In genomic region chr2L:10615889-10616288, dm6 we compare ENCODE assay signal across 2 fruit fly cellular contexts.
A peak's percentile ranks its signal among the peaks of the same experiment; 100 is the strongest.
TF ChIP-seq lines count a peak whose summit lies in the region.

No protein-coding gene starts in this region.

TF ChIP-seq in whole organism, embryonic, 481 proteins besides CTCF, POLR2A, EP300 and RAD21 (continued from another document):
- TF ChIP-seq CG11504 (tag; optimal IDR thresholded peaks at IDR 0.05; lab: Kevin White, UChicago) (peak; percentile 5), Med (GFP tag; lab: Kevin White, UChicago) (peak; percentile 0), Oaz (GFP tag; IDR thresholded peaks at IDR 0.05; lab: Robert Waterston, UW) (no peak), toy (GFP tag; IDR thresholded peaks at IDR 0.05; lab: Robert Waterston, UW) (no peak), CG15011 (GFP tag; optimal IDR thresholded peaks at IDR 0.05; lab: Kevin White, UChicago) (no peak), Drgx (GFP tag; IDR thresholded peaks at IDR 0.05; lab: Robert Waterston, UW) (peak; percentile 51), bigmax (GFP tag; optimal IDR thresholded peaks at IDR 0.05; lab: Kevin White, UChicago) (no peak), tx (GFP tag; optimal IDR thresholded peaks at IDR 0.05; lab: Kevin White, UChicago) (no peak), CG2202 (tag; optimal IDR thresholded peaks at IDR 0.05; lab: Kevin White, UChicago) (no peak), wdn (GFP tag; IDR thresholded peaks at IDR 0.05; lab: Robert Waterston, UW) (no peak), Bgb (GFP tag; IDR thresholded peaks at IDR 0.05; lab: Robert Waterston, UW; ENCODE audit: partially characterized antibody) (no peak), al (GFP tag; IDR thresholded peaks at IDR 0.05; lab: Robert Waterston, UW) (no peak), CG7963 (GFP tag; IDR thresholded peaks at IDR 0.05; lab: Robert Waterston, UW; ENCODE audit: partially characterized antibody) (no peak), CG2678 (tag; optimal IDR thresholded peaks at IDR 0.05; lab: Kevin White, UChicago) (peak; percentile 35), CG8924 (tag; optimal IDR thresholded peaks at IDR 0.05; lab: Kevin White, UChicago) (peak; percentile 1), CG3281 (GFP tag; optimal IDR thresholded peaks at IDR 0.05; lab: Kevin White, UChicago) (no peak), CG11695 (GFP tag; IDR thresholded peaks at IDR 0.05; lab: Robert Waterston, UW) (peak; percentile 29; the same call in 1 of the 3 replicates), Oli (tag; optimal IDR thresholded peaks at IDR 0.05; lab: Kevin White, UChicago) (peak; percentile 35), HHEX (GFP tag; optimal IDR thresholded peaks at IDR 0.05; lab: Kevin White, UChicago) (no peak), Gsc (GFP tag; IDR thresholded peaks at IDR 0.05; lab: Robert Waterston, UW) (no peak), zfh1 (GFP tag; IDR thresholded peaks at IDR 0.05; lab: Robert Waterston, UW) (no peak), CG15073 (GFP tag; optimal IDR thresholded peaks at IDR 0.05; lab: Kevin White, UChicago) (no peak), HLH54F (GFP tag; optimal IDR thresholded peaks at IDR 0.05; lab: Kevin White, UChicago) (no peak), Hmr (GFP tag; optimal IDR thresholded peaks at IDR 0.05; lab: Kevin White, UChicago) (peak; percentile 8), Side (GFP tag; optimal IDR thresholded peaks at IDR 0.05; lab: Kevin White, UChicago) (no peak), CG13624 (GFP tag; optimal IDR thresholded peaks at IDR 0.05; lab: Kevin White, UChicago) (no peak), HLHmδ (GFP tag; optimal IDR thresholded peaks at IDR 0.05; lab: Kevin White, UChicago) (no peak), so (GFP tag; IDR thresholded peaks at IDR 0.05; lab: Robert Waterston, UW) (0 out of 3 replicates have a peak, but pooled peaks have one; percentile 25), CHES-1-like (GFP tag; optimal IDR thresholded peaks at IDR 0.05; lab: Kevin White, UChicago) (no peak), CG8765 (GFP tag; IDR thresholded peaks at IDR 0.05; lab: Robert Waterston, UW) (no peak), twi (tag; optimal IDR thresholded peaks at IDR 0.05; lab: Kevin White, UChicago) (no peak), CG3163 (GFP tag; optimal IDR thresholded peaks at IDR 0.05; lab: Kevin White, UChicago) (no peak), Deaf1 (tag; optimal IDR thresholded peaks at IDR 0.05; lab: Kevin White, UChicago) (no peak), ci (GFP tag; IDR thresholded peaks at IDR 0.05; lab: Robert Waterston, UW) (no peak), phol (tag; optimal IDR thresholded peaks at IDR 0.05; lab: Kevin White, UChicago) (peak; percentile 16), ken (GFP tag; IDR thresholded peaks at IDR 0.05; lab: Robert Waterston, UW) (no peak), btn (GFP tag; optimal IDR thresholded peaks at IDR 0.05; lab: Kevin White, UChicago) (no peak), ATbp (GFP tag; optimal IDR thresholded peaks at IDR 0.05; lab: Kevin White, UChicago) (peak; percentile 7), shn (GFP tag; optimal IDR thresholded peaks at IDR 0.05; lab: Kevin White, UChicago) (no peak), otp (GFP tag; IDR thresholded peaks at IDR 0.05; lab: Robert Waterston, UW) (no peak), CG34224 (GFP tag; IDR thresholded peaks at IDR 0.05; lab: Robert Waterston, UW; ENCODE audit: partially characterized antibody) (no peak), CG16815 (GFP tag; optimal IDR thresholded peaks at IDR 0.05; lab: Kevin White, UChicago) (no peak), Gug (GFP tag; IDR thresholded peaks at IDR 0.05; lab: Robert Waterston, UW) (no peak), Hr51 (GFP tag; optimal IDR thresholded peaks at IDR 0.05; lab: Kevin White, UChicago) (peak in 1 of 2 experiments; percentile 34), CG2129 (GFP tag; IDR thresholded peaks at IDR 0.05; lab: Robert Waterston, UW; ENCODE audit: partially characterized antibody) (no peak), vnd (GFP tag; IDR thresholded peaks at IDR 0.05; lab: Robert Waterston, UW; ENCODE audit: partially characterized antibody) (no peak), Blimp-1 (GFP tag; optimal IDR thresholded peaks at IDR 0.05; lab: Kevin White, UChicago) (no peak), CG5245 (GFP tag; optimal IDR thresholded peaks at IDR 0.05; lab: Kevin White, UChicago) (no peak), sna (GFP tag; IDR thresholded peaks at IDR 0.05; lab: Robert Waterston, UW; ENCODE audit: partially characterized antibody) (no peak), CG4730 (GFP tag; IDR thresholded peaks at IDR 0.05; lab: Robert Waterston, UW) (no peak), bsh (GFP tag; optimal IDR thresholded peaks at IDR 0.05; lab: Kevin White, UChicago) (no peak), Sox102F (GFP tag; optimal IDR thresholded peaks at IDR 0.05; lab: Kevin White, UChicago) (peak; percentile 9), CG2712 (tag; optimal IDR thresholded peaks at IDR 0.05; lab: Kevin White, UChicago) (peak; percentile 16), zf30C (GFP tag; optimal IDR thresholded peaks at IDR 0.05; lab: Kevin White, UChicago) (no peak), fd3F (GFP tag; optimal IDR thresholded peaks at IDR 0.05; lab: Kevin White, UChicago) (no peak), eve (GFP tag; optimal IDR thresholded peaks at IDR 0.05; lab: Kevin White, UChicago) (no peak), sens (GFP tag; lab: Kevin White, UChicago) (peak; percentile 38), CG18599 (GFP tag; optimal IDR thresholded peaks at IDR 0.05; lab: Kevin White, UChicago) (peak; percentile 24), Chrac-16 (GFP tag; optimal IDR thresholded peaks at IDR 0.05; lab: Kevin White, UChicago) (no peak), CG10565 (GFP tag; optimal IDR thresholded peaks at IDR 0.05; lab: Kevin White, UChicago) (no peak), CG11456 (GFP tag; IDR thresholded peaks at IDR 0.05; lab: Robert Waterston, UW) (no peak), B-H2 (GFP tag; optimal IDR thresholded peaks at IDR 0.05; lab: Kevin White, UChicago) (no peak), CG10979 (tag; optimal IDR thresholded peaks at IDR 0.05; lab: Kevin White, UChicago) (peak; percentile 3), CG31388 (GFP tag; optimal IDR thresholded peaks at IDR 0.05; lab: Kevin White, UChicago) (no peak), Elba2 (GFP tag; optimal IDR thresholded peaks at IDR 0.05; lab: Kevin White, UChicago) (no peak), CoRest (tag; optimal IDR thresholded peaks at IDR 0.05; lab: Kevin White, UChicago) (peak; percentile 1)

TF ChIP-seq in whole organism, prepupa, 60 proteins besides CTCF, POLR2A, EP300 and RAD21 (continued from another document):
- TF ChIP-seq CG9139 (GFP tag; optimal IDR thresholded peaks at IDR 0.05; lab: Kevin White, UChicago): no peak
- peak; percentile 30 for TF ChIP-seq Sox15 (GFP tag; optimal IDR thresholded peaks at IDR 0.05; lab: Kevin White, UChicago)
- peak; percentile 49; the same call in 2 of the 3 replicates for TF ChIP-seq eg (GFP tag; IDR thresholded peaks at IDR 0.05; lab: Robert Waterston, UW)
- TF ChIP-seq fd59A (GFP tag; optimal IDR thresholded peaks at IDR 0.05; lab: Kevin White, UChicago): peak; percentile 56
- TF ChIP-seq OdsH (GFP tag; optimal IDR thresholded peaks at IDR 0.05; lab: Kevin White, UChicago): peak; percentile 69
- TF ChIP-seq fkh (GFP tag; optimal IDR thresholded peaks at IDR 0.05; lab: Kevin White, UChicago): no peak
- peak; percentile 66 for TF ChIP-seq lz (GFP tag; optimal IDR thresholded peaks at IDR 0.05; lab: Kevin White, UChicago)
- TF ChIP-seq Hr4 (GFP tag; optimal IDR thresholded peaks at IDR 0.05; lab: Kevin White, UChicago): peak; percentile 36
- no peak for TF ChIP-seq CG11294 (GFP tag; IDR thresholded peaks at IDR 0.05; lab: Robert Waterston, UW)
- TF ChIP-seq CG6163 (GFP tag; IDR thresholded peaks at IDR 0.05; lab: Robert Waterston, UW): peak; percentile 48; the same call in 1 of the 3 replicates
- TF ChIP-seq CG7368 (GFP tag; optimal IDR thresholded peaks at IDR 0.05; lab: Kevin White, UChicago): peak; percentile 30
- peak; percentile 92 for TF ChIP-seq Eip78C (GFP tag; lab: Kevin White, UChicago)
- peak; percentile 57 for TF ChIP-seq achi (GFP tag; optimal IDR thresholded peaks at IDR 0.05; lab: Kevin White, UChicago)
- peak; percentile 62 for TF ChIP-seq CG3919 (GFP tag; optimal IDR thresholded peaks at IDR 0.05; lab: Kevin White, UChicago)
- TF ChIP-seq Blimp-1 (GFP tag; optimal IDR thresholded peaks at IDR 0.05; lab: Kevin White, UChicago): peak; percentile 50
- peak; percentile 66 for TF ChIP-seq acj6 (GFP tag; optimal IDR thresholded peaks at IDR 0.05; lab: Kevin White, UChicago)
- peak; percentile 15 for TF ChIP-seq CG4318 (GFP tag; optimal IDR thresholded peaks at IDR 0.05; lab: Kevin White, UChicago)
- TF ChIP-seq Lpt (GFP tag; optimal IDR thresholded peaks at IDR 0.05; lab: Kevin White, UChicago): no peak
- peak; percentile 54 for TF ChIP-seq CG32006 (GFP tag; optimal IDR thresholded peaks at IDR 0.05; lab: Kevin White, UChicago)
- TF ChIP-seq svp (GFP tag; lab: Kevin White, UChicago): peak; percentile 88
- TF ChIP-seq CG8119 (GFP tag; IDR thresholded peaks at IDR 0.05; lab: Robert Waterston, UW): peak; percentile 77
- TF ChIP-seq Sox102F (GFP tag; optimal IDR thresholded peaks at IDR 0.05; lab: Kevin White, UChicago): peak; percentile 72
- TF ChIP-seq esn (GFP tag; optimal IDR thresholded peaks at IDR 0.05; lab: Kevin White, UChicago): peak; percentile 79
- TF ChIP-seq Gug (GFP tag; IDR thresholded peaks at IDR 0.05; lab: Robert Waterston, UW): no peak
- TF ChIP-seq Hr38 (GFP tag; optimal IDR thresholded peaks at IDR 0.05; lab: Kevin White, UChicago): no peak
- TF ChIP-seq CG8632 (GFP tag; optimal IDR thresholded peaks at IDR 0.05; lab: Kevin White, UChicago): peak; percentile 54
- TF ChIP-seq CG6276 (GFP tag; optimal IDR thresholded peaks at IDR 0.05; lab: Kevin White, UChicago): no peak
- TF ChIP-seq CG8319 (GFP tag; optimal IDR thresholded peaks at IDR 0.05; lab: Kevin White, UChicago): peak; percentile 36
- peak; percentile 67 for TF ChIP-seq CG6792 (GFP tag; optimal IDR thresholded peaks at IDR 0.05; lab: Kevin White, UChicago)
- peak; percentile 55 for TF ChIP-seq CG31627 (GFP tag; optimal IDR thresholded peaks at IDR 0.05; lab: Kevin White, UChicago)
- TF ChIP-seq CG10631 (GFP tag; optimal IDR thresholded peaks at IDR 0.05; lab: Kevin White, UChicago): peak; percentile 63
- TF ChIP-seq Eip93F (GFP tag; optimal IDR thresholded peaks at IDR 0.05; lab: Kevin White, UChicago): no peak
- TF ChIP-seq CG15336 (GFP tag; IDR thresholded peaks at IDR 0.05; lab: Robert Waterston, UW): peak; percentile 62
- TF ChIP-seq CG6808 (GFP tag; optimal IDR thresholded peaks at IDR 0.05; lab: Kevin White, UChicago): peak; percentile 42
- peak; percentile 40 for TF ChIP-seq dsx (GFP tag; optimal IDR thresholded peaks at IDR 0.05; lab: Kevin White, UChicago; ENCODE audit: poor library complexity, severe bottlenecking)
- TF ChIP-seq CG1621 (tag; optimal IDR thresholded peaks at IDR 0.05; lab: Kevin White, UChicago): peak; percentile 15
- TF ChIP-seq Ets21C (GFP tag; optimal IDR thresholded peaks at IDR 0.05; lab: Kevin White, UChicago): peak; percentile 39
TF ChIP-seq in whole organism, prepupa: peak in this region for 48.
